Worm (Caenorhabditis elegans) whole organism, L2 larva: ENCODE measurements around the gene gipc-2.

ENCODE experiments used
- alr-1 ChIP-seq: fragments of 150-350 bp; optimal IDR thresholded peaks from 2 replicates; lab custom pipeline; 2014; ENCODE audit warnings: missing biosample characterization, missing genetic modification characterization
- nhr-11 ChIP-seq: fragments of 150-350 bp; optimal IDR thresholded peaks from 2 replicates; lab custom pipeline; 2014; ENCODE audit warnings: missing biosample characterization, missing genetic modification characterization
- sma-3 ChIP-seq: sonication (generic microtip); optimal IDR thresholded peaks from 2 replicates; lab custom pipeline; 2016; ENCODE audit warnings: missing genetic modification reagents, missing genetic modification characterization, missing compliant biosample characterization

DNA sequence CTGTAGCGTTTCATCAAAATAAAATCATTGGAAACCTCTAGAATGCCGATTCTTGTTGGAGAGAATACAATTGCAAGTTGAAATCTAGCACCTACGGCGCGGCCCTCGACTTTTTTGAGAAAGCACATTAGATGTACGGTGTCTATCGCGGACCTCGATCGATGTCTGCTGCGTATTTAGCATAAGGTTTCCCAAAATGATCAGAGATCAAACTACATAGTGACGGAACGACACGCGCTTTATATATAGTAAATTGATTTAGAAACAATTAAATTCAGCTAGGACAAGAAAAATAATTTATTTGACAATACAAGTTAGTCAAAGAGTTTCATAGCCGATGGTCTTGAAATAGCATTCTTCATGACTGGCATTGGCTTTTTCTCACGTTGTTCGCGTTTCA lies 1.3 kb downstream of the gipc-2 start:
- TF ChIP-seq nhr-11 (tag; lab: Kevin White, UChicago) = no peak
- TF ChIP-seq sma-3 = no peak
- no peak for TF ChIP-seq alr-1 (tag; lab: Kevin White, UChicago)
